Worm (Caenorhabditis elegans): ENCODE measurements around the gene comt-2.

- TF ChIP-seq ceh-9 (tag; optimal IDR thresholded peaks at IDR 0.05): no peak
- TF ChIP-seq syd-9 (tag; optimal IDR thresholded peaks at IDR 0.05): no peak
- no peak for TF ChIP-seq elt-2 (tag; optimal IDR thresholded peaks at IDR 0.05)
- no peak for TF ChIP-seq sox-2 (GFP tag; IDR thresholded peaks at IDR 0.05)
- TF ChIP-seq ceh-31 (tag; optimal IDR thresholded peaks at IDR 0.05): no peak
- no peak for TF ChIP-seq ceh-30 (tag; optimal IDR thresholded peaks at IDR 0.05)
- no peak for TF ChIP-seq K09A11.1 (tag; optimal IDR thresholded peaks at IDR 0.05; ENCODE audit: insufficient read depth)
- no peak for TF ChIP-seq unc-55 (GFP tag; optimal IDR thresholded peaks at IDR 0.05)
- TF ChIP-seq hlh-15 (tag; optimal IDR thresholded peaks at IDR 0.05): no peak
- no peak for TF ChIP-seq pqm-1 (tag; optimal IDR thresholded peaks at IDR 0.05)
- no peak for TF ChIP-seq ahr-1 (tag; optimal IDR thresholded peaks at IDR 0.05)
- no peak for TF ChIP-seq hlh-13 (GFP tag; optimal IDR thresholded peaks at IDR 0.05)
These were observed 23.3 kb upstream of the comt-2 start, which contains the start of gene F36D3.4 for ce11 chrV:16517619-16518018.
